Fruit fly (Drosophila melanogaster): Measurements from ENCODE around the gene CG15011.

Gene CG15011

dm6 chr3L:4219291-4220228, 39.4 kb downstream of the CG15011 start:
- no peak for TF ChIP-seq CG9948 (tag; optimal IDR thresholded peaks at IDR 0.05)
- TF ChIP-seq Ets98B (GFP tag; IDR thresholded peaks at IDR 0.05) = peak; percentile 21; the same call in 1 of the 2 replicates
- 0 out of 2 replicates have a peak, but pooled peaks have one; percentile 12 for TF ChIP-seq CG32121 (GFP tag; IDR thresholded peaks at IDR 0.05)
- peak; percentile 37; the same call in 1 of the 3 replicates for TF ChIP-seq CG4496 (GFP tag; IDR thresholded peaks at IDR 0.05)
- no peak for TF ChIP-seq EcR (GFP tag; optimal IDR thresholded peaks at IDR 0.05)

DNA sequence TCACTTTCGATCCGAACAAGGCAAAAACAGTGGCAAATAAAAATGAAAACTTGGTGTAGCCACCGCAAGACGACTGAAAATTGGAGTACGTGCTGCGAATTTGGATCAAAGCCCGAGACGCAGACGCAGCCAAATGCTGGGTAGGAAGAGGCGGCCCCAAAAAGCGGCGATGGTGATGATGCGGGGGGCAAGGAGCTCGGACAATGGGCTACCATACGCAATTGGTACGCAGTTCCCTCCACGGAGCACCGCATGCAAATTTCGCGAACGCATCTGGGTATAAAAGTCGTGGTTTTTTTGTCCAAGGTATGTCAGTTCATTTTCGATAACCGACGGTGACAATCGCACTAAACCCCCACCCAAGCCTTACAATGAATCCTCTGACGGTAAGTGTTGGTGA, 43.9 kb downstream of the CG15011 start, which contains the start of gene Cpr64Ad:
Gene Cpr64Ad, plus strand, starts transcription at position 301 of the 400 bp plus-strand sequence.
- no peak for TF ChIP-seq gl (tag; optimal IDR thresholded peaks at IDR 0.05)

- TF ChIP-seq Ets98B (GFP tag; IDR thresholded peaks at IDR 0.05) = no peak
These were observed 46.1 kb downstream of the CG15011 start, which contains the start of gene Cpr64Ac for dm6 chr3L:4212815-4213214. TSS of gene Cpr64Ac (minus strand) at chr3L:4212915.

- no peak for TF ChIP-seq D1 (tag; optimal IDR thresholded peaks at IDR 0.05)
- no peak for TF ChIP-seq Snoo (tag; optimal IDR thresholded peaks at IDR 0.05)
- TF ChIP-seq Pif1A (GFP tag; optimal IDR thresholded peaks at IDR 0.05) = no peak
- no peak for TF ChIP-seq CG34367 (tag; optimal IDR thresholded peaks at IDR 0.05)
- TF ChIP-seq CG4496 (GFP tag; IDR thresholded peaks at IDR 0.05) = no peak
- no peak for TF ChIP-seq CG14655 (GFP tag; optimal IDR thresholded peaks at IDR 0.05)
These were observed 47.5 kb downstream of the CG15011 start, which contains the start of gene Cpr64Ab for dm6 chr3L:4211440-4211839. TSS of gene Cpr64Ab (minus strand) at chr3L:4211540.

DNA sequence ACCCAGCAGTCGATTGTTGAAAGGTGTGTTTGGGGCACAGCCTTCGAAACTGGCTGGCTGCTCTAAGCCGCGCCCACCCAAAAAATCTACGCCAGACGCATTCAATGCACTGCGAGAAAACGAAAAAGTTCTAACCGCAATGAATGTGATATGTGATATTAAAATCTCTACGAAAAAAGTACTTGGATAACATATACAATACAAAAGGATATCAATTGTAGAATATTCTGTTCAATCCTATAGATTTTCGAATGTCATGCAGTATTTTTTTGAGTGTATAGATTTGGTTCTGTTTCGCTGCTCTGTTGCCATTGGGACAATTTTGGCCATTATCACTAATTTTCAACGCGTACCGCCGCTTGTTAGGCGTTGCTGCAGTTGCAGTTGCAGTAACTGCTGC, 49.2 kb downstream of the CG15011 start:
- TF ChIP-seq CG13204 (GFP tag; optimal IDR thresholded peaks at IDR 0.05) (no peak), EcR (GFP tag; optimal IDR thresholded peaks at IDR 0.05) (no peak), Ets98B (GFP tag; IDR thresholded peaks at IDR 0.05) (peak; percentile 79), Pif1B (GFP tag; optimal IDR thresholded peaks at IDR 0.05) (no peak), gl (tag; optimal IDR thresholded peaks at IDR 0.05) (no peak), Pif1A (GFP tag; optimal IDR thresholded peaks at IDR 0.05) (no peak), CG8301 (tag; optimal IDR thresholded peaks at IDR 0.05) (peak; percentile 45), CG4496 (GFP tag; IDR thresholded peaks at IDR 0.05) (peak; percentile 83), CG32121 (GFP tag; IDR thresholded peaks at IDR 0.05) (peak; percentile 88), CG9948 (tag; optimal IDR thresholded peaks at IDR 0.05) (peak; percentile 4), fd96Ca (GFP tag; IDR thresholded peaks at IDR 0.05) (peak; percentile 61)

DNA sequence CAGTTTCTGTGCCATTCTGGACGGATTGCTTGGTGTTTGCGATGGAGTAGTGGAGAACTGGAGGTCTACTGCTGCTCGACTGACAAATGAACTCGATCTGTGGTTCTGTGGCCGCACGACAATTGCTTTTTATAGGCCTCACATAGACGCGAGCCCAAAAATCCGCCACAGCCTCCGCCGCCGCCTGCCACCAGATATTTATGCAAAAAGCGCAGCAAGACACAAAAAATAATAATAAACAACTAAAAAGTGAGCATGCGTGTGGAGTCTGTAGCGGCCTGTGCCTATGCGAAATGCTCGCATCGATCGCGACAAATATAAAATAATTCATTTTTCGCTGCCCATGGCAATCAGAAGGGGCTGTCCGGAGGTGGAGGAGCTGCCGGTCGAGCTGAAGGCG, 49.9 kb downstream of the CG15011 start, which contains the start of gene Cpr64Aa:
Gene Cpr64Aa, minus strand, starts transcription at position 101 of the 400 bp plus-strand sequence.
- TF ChIP-seq Snoo (tag; optimal IDR thresholded peaks at IDR 0.05) (no peak), CG9948 (tag; optimal IDR thresholded peaks at IDR 0.05) (no peak), Ets98B (GFP tag; IDR thresholded peaks at IDR 0.05) (no peak), CG32121 (GFP tag; IDR thresholded peaks at IDR 0.05) (no peak), CG4496 (GFP tag; IDR thresholded peaks at IDR 0.05) (no peak), gl (tag; optimal IDR thresholded peaks at IDR 0.05) (no peak), CG8159 (tag; optimal IDR thresholded peaks at IDR 0.05) (no peak)

Data from whole organism, pupa.